Worm (Caenorhabditis elegans) whole organism, young adult: Measurements from ENCODE around the gene B0361.11.

Experiments
- D2030.7 ChIP-seq: fragments of 200-800 bp; sonication (Bioruptor generic); IDR thresholded peaks from 2 replicates; pipeline ENCODE4 v1.3.6; 2022; ENCODE audit warnings: missing genetic modification reagents, missing genetic modification characterization, missing compliant biosample characterization
- K11D2.4 ChIP-seq: fragments of 200-800 bp; sonication (Bioruptor generic); IDR thresholded peaks from 2 replicates; pipeline ENCODE4 v1.3.6; 2022; ENCODE audit warnings: missing genetic modification reagents, missing genetic modification characterization, missing compliant biosample characterization
- Y53F4B.3 ChIP-seq: fragments of 200-800 bp; sonication (Bioruptor generic); IDR thresholded peaks from 2 replicates; pipeline ENCODE4 v1.3.6; 2022; ENCODE audit warnings: missing genetic modification reagents, missing genetic modification characterization, missing compliant biosample characterization
- Y53G8AR.9 ChIP-seq: fragments of 200-800 bp; sonication (Bioruptor generic); conservative IDR thresholded peaks from 2 replicates; pipeline ENCODE4 v1.3.6; 2022; ENCODE audit warnings: missing genetic modification reagents, missing genetic modification characterization, missing compliant biosample characterization
- Y56A3A.18 ChIP-seq: fragments of 200-800 bp; sonication (Bioruptor generic); IDR thresholded peaks from 2 replicates; pipeline ENCODE4 v1.3.6; 2022; ENCODE audit warnings: missing genetic modification reagents, missing genetic modification characterization, missing compliant biosample characterization
- Y79H2A.3 ChIP-seq: fragments of 200-800 bp; sonication (Bioruptor generic); conservative IDR thresholded peaks from 2 replicates; pipeline ENCODE4 v1.3.6; 2022; ENCODE audit warnings: missing genetic modification reagents, missing genetic modification characterization, missing compliant biosample characterization
- atf-7 ChIP-seq: sonication (generic microtip); optimal IDR thresholded peaks from 2 replicates; lab custom pipeline; 2017; ENCODE audit warnings: mild to moderate bottlenecking, missing genetic modification characterization, missing compliant biosample characterization
- attf-3 ChIP-seq: fragments of 200-800 bp; sonication (Bioruptor generic); conservative IDR thresholded peaks from 2 replicates; pipeline ENCODE4 v1.3.6; 2022; ENCODE audit warnings: missing genetic modification reagents, missing genetic modification characterization, missing compliant biosample characterization
- cebp-1 ChIP-seq, 2 experiments: fragments of 200-800 bp in 1 of 2; sonication (Bioruptor generic) in 1 of 2; sonication (generic microtip) in 1 of 2; IDR thresholded peaks in 1 of 2; optimal IDR thresholded peaks in 1 of 2; 2 replicates each; pipeline versions ENCODE4 v1.3.6 to Lab custom; 2017 to 2022; ENCODE audit warnings: missing compliant biosample characterization in 2 of 2, missing genetic modification characterization in 2 of 2, mild to moderate bottlenecking in 1 of 2, missing genetic modification reagents in 1 of 2, moderate library complexity in 1 of 2
- cebp-2 ChIP-seq: fragments of 200-800 bp; sonication (Bioruptor generic); IDR thresholded peaks from 2 replicates; pipeline ENCODE4 v1.3.6; 2022; ENCODE audit warnings: missing genetic modification characterization, missing compliant biosample characterization
- ceh-27 ChIP-seq: fragments of 200-800 bp; sonication (Bioruptor generic); optimal IDR thresholded peaks from 2 replicates; lab custom pipeline; 2018; ENCODE audit warnings: mild to moderate bottlenecking, missing genetic modification characterization, moderate library complexity, missing compliant biosample characterization
- die-1 ChIP-seq: sonication (generic microtip); optimal IDR thresholded peaks from 2 replicates; lab custom pipeline; 2016; ENCODE audit warnings: missing genotype, mild to moderate bottlenecking, missing genetic modification characterization, missing compliant biosample characterization
- efl-1 ChIP-seq: fragments of 150-350 bp; optimal IDR thresholded peaks from 2 replicates; lab custom pipeline; 2014; ENCODE audit warnings: missing biosample characterization, missing genetic modification reagents, missing genetic modification characterization
- ets-4 ChIP-seq: fragments of 200-800 bp; sonication (Bioruptor generic); optimal IDR thresholded peaks from 2 replicates; lab custom pipeline; 2018; ENCODE audit warnings: mild to moderate bottlenecking, missing genetic modification characterization, missing compliant biosample characterization
- lin-40 ChIP-seq: sonication (generic microtip); optimal IDR thresholded peaks from 2 replicates; lab custom pipeline; 2016; ENCODE audit warnings: missing genetic modification characterization, mild to moderate bottlenecking, missing compliant biosample characterization, missing genotype, missing genetic modification reagents
- lir-1 ChIP-seq: fragments of 200-800 bp; sonication (Bioruptor generic); conservative IDR thresholded peaks from 2 replicates; pipeline ENCODE4 v1.3.6; 2022; ENCODE audit warnings: missing genetic modification reagents, missing genetic modification characterization, missing compliant biosample characterization
- lsl-1 ChIP-seq: fragments of 200-800 bp; sonication (Bioruptor generic); optimal IDR thresholded peaks from 2 replicates; lab custom pipeline; 2018; ENCODE audit warnings: mild to moderate bottlenecking, missing genetic modification characterization, moderate library complexity, missing compliant biosample characterization
- lsy-27 ChIP-seq: sonication (generic microtip); optimal IDR thresholded peaks from 2 replicates; lab custom pipeline; 2017; ENCODE audit warnings: missing genetic modification characterization, mild to moderate bottlenecking, missing compliant biosample characterization, antibody characterized with exemption, missing genotype, borderline replicate concordance; ENCODE audit not compliant: insufficient read depth
- madf-10 ChIP-seq: sonication (generic microtip); optimal IDR thresholded peaks from 2 replicates; lab custom pipeline; 2016; ENCODE audit warnings: mild to moderate bottlenecking, missing genetic modification characterization, missing compliant biosample characterization
- madf-3 ChIP-seq: fragments of 200-800 bp; sonication (Bioruptor generic); IDR thresholded peaks from 2 replicates; pipeline ENCODE4 v1.3.6; 2022; ENCODE audit warnings: missing genetic modification reagents, missing genetic modification characterization, missing compliant biosample characterization
- madf-6 ChIP-seq: fragments of 200-800 bp; sonication (Bioruptor generic); IDR thresholded peaks from 2 replicates; pipeline ENCODE4 v1.3.6; 2022; ENCODE audit warnings: missing genetic modification reagents, missing genetic modification characterization, missing compliant biosample characterization
- mcd-1 ChIP-seq: fragments of 200-800 bp; sonication (Bioruptor generic); IDR thresholded peaks from 2 replicates; pipeline ENCODE4 v1.3.6; 2022; ENCODE audit warnings: missing genetic modification reagents, missing genetic modification characterization, missing compliant biosample characterization
- mxl-1 ChIP-seq: sonication (generic microtip); optimal IDR thresholded peaks from 2 replicates; lab custom pipeline; 2016; ENCODE audit warnings: missing genetic modification characterization, missing compliant biosample characterization
- nfya-2 ChIP-seq: fragments of 200-800 bp; sonication (Bioruptor generic); IDR thresholded peaks from 2 replicates; pipeline ENCODE4 v1.3.6; 2022; ENCODE audit warnings: missing genetic modification reagents, missing genetic modification characterization, missing compliant biosample characterization
- nfyb-1 ChIP-seq: fragments of 200-800 bp; sonication (Bioruptor generic); IDR thresholded peaks from 2 replicates; pipeline ENCODE4 v1.3.6; 2022; ENCODE audit warnings: missing genetic modification reagents, missing genetic modification characterization, missing compliant biosample characterization
- nhr-80 ChIP-seq: sonication (generic microtip); optimal IDR thresholded peaks from 2 replicates; lab custom pipeline; 2016; ENCODE audit warnings: missing genetic modification characterization, missing compliant biosample characterization
- repo-1 ChIP-seq: sonication (generic microtip); optimal IDR thresholded peaks from 2 replicates; lab custom pipeline; 2017; ENCODE audit warnings: mild to moderate bottlenecking, missing genetic modification characterization, missing compliant biosample characterization
- sdz-38 ChIP-seq: sonication (generic microtip); optimal IDR thresholded peaks from 2 replicates; lab custom pipeline; 2016; ENCODE audit warnings: missing genotype, missing genetic modification characterization, missing compliant biosample characterization
- snpc-3.4 ChIP-seq: sonication (generic microtip); optimal IDR thresholded peaks from 2 replicates; lab custom pipeline; 2017; ENCODE audit warnings: missing genetic modification characterization, mild to moderate bottlenecking, missing compliant biosample characterization, antibody characterized with exemption, moderate library complexity, missing genotype, missing genetic modification reagents
- somi-1 ChIP-seq: fragments of 200-800 bp; sonication (Bioruptor generic); optimal IDR thresholded peaks from 2 replicates; lab custom pipeline; 2018; ENCODE audit warnings: mild to moderate bottlenecking, missing genetic modification characterization, missing compliant biosample characterization
- ztf-18 ChIP-seq: sonication (generic microtip); optimal IDR thresholded peaks from 2 replicates; lab custom pipeline; 2016; ENCODE audit warnings: missing genotype, mild to moderate bottlenecking, missing genetic modification characterization, missing compliant biosample characterization

The B0361.11 gene

DNA sequence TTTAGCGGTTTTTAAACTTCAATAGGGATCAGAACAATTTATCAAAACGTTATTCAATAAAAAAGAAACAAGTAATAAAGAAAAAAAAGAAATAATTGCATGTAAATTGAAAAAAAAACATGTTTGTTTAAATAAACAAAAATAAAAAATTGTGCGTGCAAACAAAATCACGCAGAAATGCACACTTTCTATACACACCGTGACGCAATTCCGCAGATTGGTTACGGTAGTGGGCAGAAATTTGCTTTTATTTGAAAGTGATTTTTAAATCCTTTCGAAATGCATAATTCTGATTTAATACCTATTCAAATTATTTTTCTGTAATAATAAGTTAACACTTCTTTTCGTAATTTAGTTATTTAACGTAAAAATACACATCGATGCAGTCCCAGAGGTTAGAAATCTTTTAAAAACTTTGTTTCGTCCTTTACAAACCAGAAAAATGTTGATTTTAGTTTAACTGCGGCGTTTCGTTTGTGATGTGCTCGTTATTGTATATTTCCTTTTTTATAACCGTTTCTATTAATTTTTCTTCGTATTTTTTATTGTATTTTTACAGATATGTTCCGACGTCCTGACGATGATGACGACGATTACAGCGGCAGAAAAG is 15.8 kb downstream of the B0361.11 start, which contains the start of gene cwf-19L2:
Gene cwf-19L2 (plus strand): TSS at position 560 of the 610 bp plus-strand sequence.
- peak; percentile 10; the same call in 1 of the 2 replicates for TF ChIP-seq madf-6 (GFP tag; lab: Robert Waterston, UW)
- no peak for TF ChIP-seq attf-3 (GFP tag; lab: Robert Waterston, UW)
- no peak for TF ChIP-seq ets-4 (GFP tag; lab: Kevin White, UChicago)
- no peak for TF ChIP-seq die-1
- peak; percentile 16 for TF ChIP-seq efl-1 (GFP tag; lab: Kevin White, UChicago)
- no peak for TF ChIP-seq Y79H2A.3 (GFP tag; lab: Robert Waterston, UW)
- TF ChIP-seq D2030.7 (GFP tag; lab: Robert Waterston, UW): peak; percentile 44; the same call in 1 of the 2 replicates
- no peak for TF ChIP-seq somi-1 (GFP tag; lab: Kevin White, UChicago)
- TF ChIP-seq lsl-1 (GFP tag; lab: Kevin White, UChicago): peak; percentile 69
- TF ChIP-seq cebp-2 (GFP tag; lab: Robert Waterston, UW): no peak

DNA sequence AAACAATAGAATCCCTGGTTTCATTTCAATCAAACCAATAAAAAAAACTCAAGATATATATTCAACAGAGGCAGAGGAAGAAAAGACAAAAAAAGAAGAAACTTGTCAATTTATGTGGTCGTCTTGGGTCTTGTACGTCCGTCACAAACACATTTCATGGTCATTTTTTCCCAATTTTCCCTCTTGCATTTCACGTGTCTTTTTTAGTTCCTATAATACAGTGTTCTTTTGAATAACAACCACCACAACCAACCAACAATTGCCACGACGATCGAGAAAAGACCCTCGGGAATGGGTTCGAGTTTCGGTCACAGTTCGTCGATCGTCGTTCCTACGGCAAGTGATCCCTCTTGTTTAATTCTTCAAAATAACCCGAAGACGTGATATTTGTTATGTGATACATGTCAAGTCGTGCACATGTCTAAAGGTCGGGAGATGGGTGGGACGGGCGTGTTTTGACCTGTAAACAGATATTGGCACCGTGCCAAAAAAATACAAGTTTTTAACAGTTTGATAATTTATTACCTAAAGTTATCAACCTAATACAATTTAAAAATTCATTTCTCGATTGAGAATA is 18.8 kb downstream of the B0361.11 start:
- TF ChIP-seq lir-1 (GFP tag; lab: Robert Waterston, UW) (no peak), ceh-27 (GFP tag; lab: Kevin White, UChicago) (peak; percentile 12), mcd-1 (GFP tag; lab: Robert Waterston, UW) (no peak), nfya-2 (GFP tag; lab: Robert Waterston, UW) (no peak), nfyb-1 (GFP tag; lab: Robert Waterston, UW) (0 out of 2 replicates have a peak, but pooled peaks have one; percentile 31), K11D2.4 (GFP tag; lab: Robert Waterston, UW) (no peak)

DNA sequence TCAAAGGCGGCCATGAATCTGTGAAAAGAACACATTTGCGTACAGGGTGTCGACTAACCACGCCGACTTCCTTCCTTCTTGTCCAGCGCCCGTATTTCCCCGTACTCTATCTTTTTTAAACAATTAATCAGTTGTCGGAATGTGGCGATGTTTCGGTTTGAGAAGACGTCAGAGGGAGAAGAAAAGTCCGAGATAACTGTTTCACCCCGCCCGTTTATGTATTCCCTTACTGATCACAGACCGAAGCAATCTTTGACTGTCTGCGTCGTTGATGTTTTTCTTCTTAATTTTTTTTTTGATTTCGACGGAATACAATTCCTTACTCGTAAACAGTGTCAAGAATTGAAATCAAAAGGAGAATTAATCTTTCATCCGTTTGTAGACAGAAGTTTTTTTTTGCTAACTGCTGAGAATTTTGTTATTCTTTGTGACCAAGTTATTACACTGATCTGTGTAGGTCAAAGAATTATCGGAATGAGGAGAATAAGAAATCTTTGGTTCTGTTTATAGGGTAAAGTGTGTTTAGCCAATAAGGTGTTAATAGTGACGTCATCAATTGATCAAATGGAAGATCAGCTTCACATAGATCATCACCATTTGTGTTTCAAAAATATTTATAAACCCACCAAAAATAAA is 19.8 kb downstream of the B0361.11 start:
- peak; percentile 31 for TF ChIP-seq atf-7 (tag; lab: Kevin White, UChicago)
- TF ChIP-seq lin-40 (tag; lab: Kevin White, UChicago): peak; percentile 31
- TF ChIP-seq Y53G8AR.9: no peak
- no peak for TF ChIP-seq sdz-38 (tag; lab: Kevin White, UChicago)

DNA sequence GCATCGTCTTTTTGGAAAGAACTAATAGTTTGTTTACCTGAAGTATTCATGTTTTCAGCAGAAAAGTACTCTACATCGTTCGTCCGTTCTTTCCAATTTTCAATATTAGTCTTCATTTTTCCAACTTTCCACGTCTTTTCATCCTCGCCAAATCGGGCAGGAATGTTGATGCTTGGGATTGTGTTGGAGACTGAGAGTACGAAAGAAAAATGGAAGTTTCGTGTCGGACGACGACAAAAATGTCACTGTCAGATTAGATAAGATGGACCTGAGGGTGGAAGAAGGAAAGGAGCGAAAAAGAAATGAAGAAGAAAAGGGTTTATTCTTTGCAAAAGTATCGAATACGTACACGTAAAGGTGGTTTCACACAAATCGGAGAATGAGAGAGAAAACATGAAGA is 20.6 kb downstream of the B0361.11 start:
- TF ChIP-seq atf-7 (tag; lab: Kevin White, UChicago) (no peak), snpc-3.4 (tag; lab: Kevin White, UChicago) (no peak), Y53F4B.3 (GFP tag; lab: Robert Waterston, UW) (no peak), cebp-1 (GFP tag; IDR thresholded peaks at IDR 0.05; lab: Robert Waterston, UW) (no peak), cebp-1 (tag; optimal IDR thresholded peaks at IDR 0.05; lab: Kevin White, UChicago) (no peak), repo-1 (tag; lab: Kevin White, UChicago) (no peak), Y56A3A.18 (no peak), lsy-27 (tag; lab: Kevin White, UChicago) (no peak), mxl-1 (no peak), madf-3 (GFP tag; lab: Robert Waterston, UW) (no peak), nhr-80 (tag; lab: Kevin White, UChicago) (no peak), madf-10 (tag; lab: Kevin White, UChicago) (no peak), ztf-18 (no peak)
